Worm (Caenorhabditis elegans) whole organism, young adult: Measurements from ENCODE around the gene hex-3.

Experiments
- B0019.2 ChIP-seq: fragments of 200-800 bp; sonication (Bioruptor generic); conservative IDR thresholded peaks from 2 replicates; pipeline ENCODE4 v1.3.6; 2022; ENCODE audit warnings: missing genetic modification reagents, missing genetic modification characterization, missing compliant biosample characterization
- B0261.1 ChIP-seq: sonication (generic microtip); optimal IDR thresholded peaks from 2 replicates; lab custom pipeline; 2016; ENCODE audit warnings: mild to moderate bottlenecking, missing genetic modification characterization, moderate library complexity, missing compliant biosample characterization
- F33H1.4 ChIP-seq: fragments of 200-800 bp; sonication (Bioruptor generic); IDR thresholded peaks from 2 replicates; pipeline ENCODE4 v1.3.6; 2022; ENCODE audit warnings: missing genetic modification reagents, missing genetic modification characterization, missing compliant biosample characterization
- F49E8.2 ChIP-seq: sonication (generic microtip); optimal IDR thresholded peaks from 3 replicates; lab custom pipeline; 2017; ENCODE audit warnings: missing genetic modification characterization, mild to moderate bottlenecking, missing compliant biosample characterization, antibody characterized with exemption, moderate library complexity; ENCODE audit not compliant: insufficient read depth
- K12H6.12 ChIP-seq: fragments of 200-800 bp; sonication (Bioruptor generic); optimal IDR thresholded peaks from 2 replicates; lab custom pipeline; 2018; ENCODE audit warnings: mild to moderate bottlenecking, missing genetic modification characterization, missing compliant biosample characterization
- Y56A3A.18 ChIP-seq: fragments of 200-800 bp; sonication (Bioruptor generic); IDR thresholded peaks from 2 replicates; pipeline ENCODE4 v1.3.6; 2022; ENCODE audit warnings: missing genetic modification reagents, missing genetic modification characterization, missing compliant biosample characterization
- Y67H2A.10 ChIP-seq: fragments of 200-800 bp; sonication (Bioruptor generic); conservative IDR thresholded peaks from 2 replicates; pipeline ENCODE4 v1.3.6; 2022; ENCODE audit warnings: missing genetic modification reagents, missing genetic modification characterization, missing compliant biosample characterization
- Y95B8A.8 ChIP-seq: fragments of 200-800 bp; sonication (Bioruptor generic); IDR thresholded peaks from 2 replicates; pipeline ENCODE4 v1.3.6; 2022; ENCODE audit warnings: missing genetic modification reagents, missing genetic modification characterization, missing compliant biosample characterization
- atf-7 ChIP-seq: sonication (generic microtip); optimal IDR thresholded peaks from 2 replicates; lab custom pipeline; 2017; ENCODE audit warnings: mild to moderate bottlenecking, missing genetic modification characterization, missing compliant biosample characterization
- attf-5 ChIP-seq: fragments of 200-800 bp; sonication (Bioruptor generic); optimal IDR thresholded peaks from 2 replicates; lab custom pipeline; 2018; ENCODE audit warnings: mild to moderate bottlenecking, missing genetic modification characterization, missing compliant biosample characterization
- ccch-3 ChIP-seq: fragments of 200-800 bp; sonication (Bioruptor generic); optimal IDR thresholded peaks from 2 replicates; lab custom pipeline; 2018; ENCODE audit warnings: mild to moderate bottlenecking, missing genetic modification characterization, missing compliant biosample characterization
- cebp-1 ChIP-seq, 2 experiments: fragments of 200-800 bp in 1 of 2; sonication (Bioruptor generic) in 1 of 2; sonication (generic microtip) in 1 of 2; IDR thresholded peaks in 1 of 2; optimal IDR thresholded peaks in 1 of 2; 2 replicates each; pipeline versions ENCODE4 v1.3.6 to Lab custom; 2017 to 2022; ENCODE audit warnings: missing compliant biosample characterization in 2 of 2, missing genetic modification characterization in 2 of 2, mild to moderate bottlenecking in 1 of 2, missing genetic modification reagents in 1 of 2, moderate library complexity in 1 of 2
- ceh-58 ChIP-seq: fragments of 200-800 bp; sonication (Bioruptor generic); IDR thresholded peaks from 2 replicates; pipeline ENCODE4 v1.3.6; 2022; ENCODE audit warnings: missing genetic modification characterization, missing compliant biosample characterization
- dpl-1 ChIP-seq: fragments of 150-350 bp; optimal IDR thresholded peaks from 2 replicates; lab custom pipeline; 2014; ENCODE audit warnings: missing biosample characterization, missing genetic modification reagents, missing genetic modification characterization
- let-607 ChIP-seq, 2 experiments: fragments of 200-800 bp in 1 of 2; sonication (Bioruptor generic) in 1 of 2; sonication (generic microtip) in 1 of 2; optimal IDR thresholded peaks; 2 replicates each; lab custom pipeline; 2016 to 2018; ENCODE audit warnings: mild to moderate bottlenecking in 2 of 2, missing compliant biosample characterization in 2 of 2, missing genetic modification characterization in 2 of 2, moderate library complexity in 2 of 2, missing genotype in 1 of 2
- lin-54 ChIP-seq: fragments of 200-800 bp; sonication (Bioruptor generic); optimal IDR thresholded peaks from 2 replicates; lab custom pipeline; 2018; ENCODE audit warnings: mild to moderate bottlenecking, missing genetic modification characterization, missing compliant biosample characterization
- lsl-1 ChIP-seq: fragments of 200-800 bp; sonication (Bioruptor generic); optimal IDR thresholded peaks from 2 replicates; lab custom pipeline; 2018; ENCODE audit warnings: mild to moderate bottlenecking, missing genetic modification characterization, moderate library complexity, missing compliant biosample characterization
- madf-6 ChIP-seq: fragments of 200-800 bp; sonication (Bioruptor generic); IDR thresholded peaks from 2 replicates; pipeline ENCODE4 v1.3.6; 2022; ENCODE audit warnings: missing genetic modification reagents, missing genetic modification characterization, missing compliant biosample characterization
- mxl-1 ChIP-seq: sonication (generic microtip); optimal IDR thresholded peaks from 2 replicates; lab custom pipeline; 2016; ENCODE audit warnings: missing genetic modification characterization, missing compliant biosample characterization
- nfya-2 ChIP-seq: fragments of 200-800 bp; sonication (Bioruptor generic); IDR thresholded peaks from 2 replicates; pipeline ENCODE4 v1.3.6; 2022; ENCODE audit warnings: missing genetic modification reagents, missing genetic modification characterization, missing compliant biosample characterization
- nhr-120 ChIP-seq: fragments of 200-800 bp; sonication (Bioruptor generic); IDR thresholded peaks from 2 replicates; pipeline ENCODE4 v1.3.6; 2022; ENCODE audit warnings: missing genetic modification characterization, missing compliant biosample characterization
- nhr-80 ChIP-seq: sonication (generic microtip); optimal IDR thresholded peaks from 2 replicates; lab custom pipeline; 2016; ENCODE audit warnings: missing genetic modification characterization, missing compliant biosample characterization
- pha-4 ChIP-seq: fragments of 150-350 bp; sonication (generic microtip); optimal IDR thresholded peaks from 2 replicates; lab custom pipeline; 2014; ENCODE audit warnings: missing biosample characterization, missing genetic modification reagents, missing genetic modification characterization
- rcor-1 ChIP-seq: fragments of 200-800 bp; sonication (Bioruptor generic); IDR thresholded peaks from 2 replicates; pipeline ENCODE4 v1.3.6; 2022; ENCODE audit warnings: missing genetic modification reagents, missing genetic modification characterization, missing compliant biosample characterization
- somi-1 ChIP-seq: fragments of 200-800 bp; sonication (Bioruptor generic); optimal IDR thresholded peaks from 2 replicates; lab custom pipeline; 2018; ENCODE audit warnings: mild to moderate bottlenecking, missing genetic modification characterization, missing compliant biosample characterization
- sptf-2 ChIP-seq: fragments of 200-800 bp; sonication (Bioruptor generic); optimal IDR thresholded peaks from 2 replicates; lab custom pipeline; 2018; ENCODE audit warnings: mild to moderate bottlenecking, missing genetic modification characterization, missing compliant biosample characterization
- tbx-9 ChIP-seq: sonication (generic microtip); optimal IDR thresholded peaks from 2 replicates; lab custom pipeline; 2016; ENCODE audit warnings: borderline replicate concordance, missing genetic modification characterization, inconsistent platforms, missing compliant biosample characterization
- xnd-1 ChIP-seq: sonication (generic microtip); optimal IDR thresholded peaks from 2 replicates; lab custom pipeline; 2016; ENCODE audit warnings: missing genotype, missing genetic modification reagents, missing genetic modification characterization, missing compliant biosample characterization
- zfh-2 ChIP-seq: fragments of 200-800 bp; sonication (Bioruptor generic); conservative IDR thresholded peaks from 2 replicates; pipeline ENCODE4 v1.3.6; 2022; ENCODE audit warnings: missing genetic modification reagents, missing genetic modification characterization, missing compliant biosample characterization
- ztf-18 ChIP-seq: sonication (generic microtip); optimal IDR thresholded peaks from 2 replicates; lab custom pipeline; 2016; ENCODE audit warnings: missing genotype, mild to moderate bottlenecking, missing genetic modification characterization, missing compliant biosample characterization
- ztf-22 ChIP-seq: fragments of 200-800 bp; sonication (Bioruptor generic); optimal IDR thresholded peaks from 2 replicates; lab custom pipeline; 2018; ENCODE audit warnings: mild to moderate bottlenecking, missing genetic modification characterization, moderate library complexity, missing compliant biosample characterization
- ztf-25 ChIP-seq: fragments of 200-800 bp; sonication (Bioruptor generic); IDR thresholded peaks from 2 replicates; pipeline ENCODE4 v1.3.6; 2022; ENCODE audit warnings: missing genetic modification reagents, missing genetic modification characterization, missing compliant biosample characterization
- ztf-3 ChIP-seq: fragments of 200-800 bp; sonication (Bioruptor generic); optimal IDR thresholded peaks from 2 replicates; lab custom pipeline; 2018; ENCODE audit warnings: mild to moderate bottlenecking, missing genetic modification characterization, missing compliant biosample characterization

The hex-3 gene

ce11 chrIII:10868653-10869392 lies 19.8 kb downstream of the hex-3 start, which contains the start of the genes cey-4 and vps-50:
Gene cey-4 (minus strand): TSS chrIII:10868703.
Gene vps-50 (plus strand): TSS chrIII:10869193.
- no peak for TF ChIP-seq nfya-2 (GFP tag; lab: Robert Waterston, UW)
- TF ChIP-seq nhr-80 (tag; lab: Kevin White, UChicago) = peak; percentile 8
- TF ChIP-seq attf-5 (GFP tag; lab: Kevin White, UChicago) = peak; percentile 19
- TF ChIP-seq cebp-1 (GFP tag; IDR thresholded peaks at IDR 0.05; lab: Robert Waterston, UW) = no peak
- peak; percentile 3 for TF ChIP-seq cebp-1 (tag; optimal IDR thresholded peaks at IDR 0.05; lab: Kevin White, UChicago)
- TF ChIP-seq let-607 (tag; optimal IDR thresholded peaks at IDR 0.05; lab: Kevin White, UChicago) = peak; percentile 44 to 71

- no peak for TF ChIP-seq rcor-1 (GFP tag; lab: Robert Waterston, UW)
Observed at ce11 chrIII:10869595-10869994, 20.6 kb downstream of the hex-3 start.

- TF ChIP-seq ztf-25 (GFP tag; lab: Robert Waterston, UW) (no peak), B0019.2 (GFP tag; lab: Robert Waterston, UW) (no peak), mxl-1 (tag; lab: Kevin White, UChicago) (no peak), nhr-120 (GFP tag; lab: Robert Waterston, UW) (no peak), F33H1.4 (GFP tag; lab: Robert Waterston, UW) (peak; percentile 81), xnd-1 (peak; percentile 47), madf-6 (peak; percentile 60; the same call in 1 of the 2 replicates), ztf-18 (tag; lab: Kevin White, UChicago) (no peak), pha-4 (tag; lab: Kevin White, UChicago) (no peak), lin-54 (GFP tag; lab: Kevin White, UChicago) (peak; percentile 8), lsl-1 (GFP tag; lab: Kevin White, UChicago) (peak; percentile 76), ztf-22 (no peak), K12H6.12 (no peak), F49E8.2 (tag; lab: Kevin White, UChicago) (no peak)
Observed at ce11 chrIII:10870161-10870560, 21.1 kb downstream of the hex-3 start.

ce11 chrIII:10870814-10871213 lies 21.8 kb downstream of the hex-3 start:
- TF ChIP-seq somi-1 (GFP tag; lab: Kevin White, UChicago) (no peak), zfh-2 (peak; percentile 52)

- TF ChIP-seq ccch-3 (GFP tag; lab: Kevin White, UChicago) (no peak), ztf-25 (GFP tag; lab: Robert Waterston, UW) (no peak), Y95B8A.8 (no peak), sptf-2 (GFP tag; lab: Kevin White, UChicago) (no peak), B0261.1 (tag; lab: Kevin White, UChicago) (no peak), Y67H2A.10 (GFP tag; lab: Robert Waterston, UW) (no peak), tbx-9 (no peak), Y56A3A.18 (no peak), ceh-58 (GFP tag; lab: Robert Waterston, UW) (no peak), cebp-1 (GFP tag; IDR thresholded peaks at IDR 0.05; lab: Robert Waterston, UW) (no peak), cebp-1 (tag; optimal IDR thresholded peaks at IDR 0.05; lab: Kevin White, UChicago) (no peak), dpl-1 (GFP tag; lab: Kevin White, UChicago) (no peak), ztf-22 (no peak), ztf-3 (GFP tag; lab: Kevin White, UChicago) (no peak), atf-7 (tag; lab: Kevin White, UChicago) (no peak)
- TF ChIP-seq, all 124 proteins: peak for 0
Observed at ce11 chrIII:10875132-10875531, 26.1 kb downstream of the hex-3 start, which contains the start of gene C44B9.2. Gene C44B9.2 (plus strand): TSS chrIII:10875432.
